Worm (Caenorhabditis elegans): ENCODE data around the gene bath-28.

ce11 chrII:3349820-3350291 lies 5.1 kb upstream of the bath-28 start, which contains the start of gene F14D2.8:
- TF ChIP-seq nhr-12 (tag; optimal IDR thresholded peaks at IDR 0.05) (no peak), grh-1 (GFP tag; IDR thresholded peaks at IDR 0.05) (no peak), nhr-28 (tag; optimal IDR thresholded peaks at IDR 0.05) (no peak), lsy-2 (tag; optimal IDR thresholded peaks at IDR 0.05) (no peak), aly-2 (tag; optimal IDR thresholded peaks at IDR 0.05) (no peak), unc-62 (GFP tag; optimal IDR thresholded peaks at IDR 0.05) (no peak), ztf-11 (tag; optimal IDR thresholded peaks at IDR 0.05) (no peak), tbx-2 (tag; optimal IDR thresholded peaks at IDR 0.05) (no peak), C16A3.4 (tag; optimal IDR thresholded peaks at IDR 0.05) (no peak), fkh-10 (GFP tag; optimal IDR thresholded peaks at IDR 0.05) (no peak), lin-39 (tag; optimal IDR thresholded peaks at IDR 0.05) (no peak)

All from whole organism, L1 larva.